Fruit fly (Drosophila melanogaster): ENCODE measurements around the gene CG12985.

- TF ChIP-seq psq (optimal IDR thresholded peaks at IDR 0.05) = no peak
- no peak for TF ChIP-seq Sin3A (optimal IDR thresholded peaks at IDR 0.05)
- no peak for TF ChIP-seq insv (optimal IDR thresholded peaks at IDR 0.05)
- TF ChIP-seq Myc (optimal IDR thresholded peaks at IDR 0.05) = no peak
- TF ChIP-seq ttk (optimal IDR thresholded peaks at IDR 0.05) = no peak
Observed at dm6 chrX:17910606-17910940, 27.1 kb downstream of the CG12985 start.

All from Kc167 (cell line).